Fruit fly (Drosophila melanogaster) whole organism, embryonic: ENCODE measurements around the gene Cyp6d4.

Experiments
- Bgb ChIP-seq: fragments of 200-800 bp; sonication (Bioruptor generic); IDR thresholded peaks from 2 replicates; pipeline ENCODE4 v1.3.6; 2022; ENCODE audit warnings: missing biosample characterization, missing genetic modification characterization; ENCODE audit not compliant: partially characterized antibody
- CG11093 ChIP-seq: fragments of 200-800 bp; sonication (Bioruptor generic); IDR thresholded peaks from 3 replicates; pipeline ENCODE4 v1.3.6; 2022; ENCODE audit warnings: missing biosample characterization, missing genetic modification characterization
- CG12104 ChIP-seq: fragments of 200-800 bp; sonication (Bioruptor generic); optimal IDR thresholded peaks from 3 replicates; lab custom pipeline; 2016; ENCODE audit warnings: missing biosample characterization, missing genetic modification characterization
- CG13287 ChIP-seq: fragments of 200-800 bp; sonication (Bioruptor generic); IDR thresholded peaks from 2 replicates; pipeline ENCODE4 v1.3.6; 2022; ENCODE audit warnings: missing biosample characterization, missing genetic modification characterization; ENCODE audit not compliant: partially characterized antibody
- CG2712 ChIP-seq: fragments of 200-800 bp; optimal IDR thresholded peaks from 3 replicates; lab custom pipeline; 2019; ENCODE audit warnings: missing biosample characterization, mild to moderate bottlenecking, missing genetic modification characterization, moderate library complexity
- CG31224 ChIP-seq: fragments of 200-800 bp; sonication (Bioruptor generic); IDR thresholded peaks from 2 replicates; pipeline ENCODE4 v1.3.6; 2022; ENCODE audit warnings: missing biosample characterization, missing genetic modification characterization
- CG32772 ChIP-seq: fragments of 200-800 bp; sonication (Bioruptor generic); IDR thresholded peaks from 2 replicates; pipeline ENCODE4 v1.3.6; 2022; ENCODE audit warnings: missing biosample characterization, missing genetic modification characterization
- CG4854 ChIP-seq: fragments of 200-800 bp; sonication (Bioruptor generic); optimal IDR thresholded peaks from 2 replicates; lab custom pipeline; 2016; ENCODE audit warnings: missing biosample characterization, missing genetic modification characterization, inconsistent platforms
- CG5953 ChIP-seq: fragments of 200-800 bp; sonication (Bioruptor generic); IDR thresholded peaks from 2 replicates; pipeline ENCODE4 v1.3.6; 2022; ENCODE audit warnings: missing biosample characterization, missing genetic modification characterization
- CG6791 ChIP-seq: fragments of 200-800 bp; sonication (Bioruptor generic); IDR thresholded peaks from 3 replicates; pipeline ENCODE4 v1.3.6; 2022; ENCODE audit warnings: missing biosample characterization, missing genetic modification characterization; ENCODE audit not compliant: partially characterized antibody
- CG9797 ChIP-seq: fragments of 200-800 bp; sonication (Bioruptor generic); optimal IDR thresholded peaks from 3 replicates; lab custom pipeline; 2018; ENCODE audit warnings: missing biosample characterization, mild to moderate bottlenecking, missing genetic modification characterization
- CTCF ChIP-seq: fragments of 200-800 bp; sonication (Bioruptor generic); optimal IDR thresholded peaks from 2 replicates; lab custom pipeline; 2017; ENCODE audit warnings: missing biosample characterization, mild to moderate bottlenecking, missing genetic modification characterization, moderate library complexity
- Doc3 ChIP-seq: fragments of 200-800 bp; sonication (Bioruptor generic); IDR thresholded peaks from 3 replicates; pipeline ENCODE4 v1.3.6; 2022; ENCODE audit warnings: missing biosample characterization, missing genetic modification characterization; ENCODE audit not compliant: partially characterized antibody
- Dp ChIP-seq: fragments of 200-800 bp; sonication (Bioruptor generic); optimal IDR thresholded peaks from 2 replicates; lab custom pipeline; 2018; ENCODE audit warnings: missing biosample characterization, mild to moderate bottlenecking, missing genetic modification characterization, moderate library complexity
- Drgx ChIP-seq: fragments of 200-800 bp; sonication (Bioruptor generic); IDR thresholded peaks from 2 replicates; pipeline ENCODE4 v1.3.6; 2022; ENCODE audit warnings: missing biosample characterization, missing genetic modification characterization
- Fer2 ChIP-seq: fragments of 200-800 bp; sonication (Bioruptor generic); optimal IDR thresholded peaks from 2 replicates; lab custom pipeline; 2018; ENCODE audit warnings: missing biosample characterization, mild to moderate bottlenecking, missing genetic modification characterization, moderate library complexity
- HLH54F ChIP-seq: fragments of 200-800 bp; sonication (Bioruptor generic); optimal IDR thresholded peaks from 3 replicates; lab custom pipeline; 2016; ENCODE audit warnings: missing biosample characterization, missing genetic modification characterization
- MBD-R2 ChIP-seq: fragments of 200-800 bp; sonication (Bioruptor generic); IDR thresholded peaks from 2 replicates; pipeline ENCODE4 v1.3.6; 2022; ENCODE audit warnings: missing biosample characterization, missing genetic modification characterization
- MTF-1 ChIP-seq: fragments of 200-800 bp; sonication (Bioruptor generic); optimal IDR thresholded peaks from 2 replicates; lab custom pipeline; 2018; ENCODE audit warnings: missing biosample characterization, mild to moderate bottlenecking, missing genetic modification characterization, borderline replicate concordance
- Opbp ChIP-seq: fragments of 200-800 bp; sonication (Bioruptor generic); IDR thresholded peaks from 3 replicates; pipeline ENCODE4 v1.3.6; 2022; ENCODE audit warnings: missing biosample characterization, missing genetic modification characterization; ENCODE audit not compliant: partially characterized antibody
- Pdp1 ChIP-seq, 2 experiments: fragments of 200-800 bp; sonication (Bioruptor generic); optimal IDR thresholded peaks; 3 replicates each; lab custom pipeline; 2016; ENCODE audit warnings: missing biosample characterization in 2 of 2, missing genetic modification characterization in 2 of 2, mild to moderate bottlenecking in 1 of 2, moderate library complexity in 1 of 2
- Sin3A ChIP-seq: fragments of >200 bp; optimal IDR thresholded peaks from 2 replicates; lab custom pipeline; 2018
- abd-A ChIP-seq: fragments of 200-800 bp; sonication (Bioruptor generic); optimal IDR thresholded peaks from 3 replicates; lab custom pipeline; 2019; ENCODE audit warnings: missing biosample characterization, mild to moderate bottlenecking, missing genetic modification characterization, moderate library complexity
- ato ChIP-seq: fragments of 200-800 bp; sonication (Bioruptor generic); IDR thresholded peaks from 2 replicates; pipeline ENCODE4 v1.3.6; 2022; ENCODE audit warnings: missing biosample characterization, missing genetic modification characterization; ENCODE audit not compliant: partially characterized antibody
- caup ChIP-seq: fragments of 200-800 bp; sonication (Bioruptor generic); optimal IDR thresholded peaks from 3 replicates; lab custom pipeline; 2017; ENCODE audit warnings: missing biosample characterization, mild to moderate bottlenecking, missing genetic modification characterization, moderate library complexity; ENCODE audit not compliant: severe bottlenecking
- chinmo ChIP-seq: fragments of 200-800 bp; sonication (Bioruptor generic); IDR thresholded peaks from 4 replicates; pipeline ENCODE4 v1.3.6; 2022; ENCODE audit warnings: missing biosample characterization, missing genetic modification characterization; ENCODE audit not compliant: partially characterized antibody
- crp ChIP-seq, 2 experiments: fragments of 200-800 bp; sonication (Bioruptor generic); optimal IDR thresholded peaks; 2 replicates in 1 of 2; 3 replicates in 1 of 2; lab custom pipeline; 2017; ENCODE audit warnings: missing biosample characterization in 2 of 2, missing genetic modification characterization in 2 of 2, mild to moderate bottlenecking in 1 of 2, moderate library complexity in 1 of 2
- hb ChIP-seq: fragments of 200-800 bp; sonication (Bioruptor generic); IDR thresholded peaks from 3 replicates; pipeline ENCODE4 v1.3.6; 2022; ENCODE audit warnings: missing biosample characterization, missing genetic modification characterization; ENCODE audit not compliant: partially characterized antibody
- hbn ChIP-seq: fragments of 200-800 bp; sonication (Bioruptor generic); IDR thresholded peaks from 2 replicates; pipeline ENCODE4 v1.3.6; 2022; ENCODE audit warnings: missing biosample characterization, missing genetic modification characterization; ENCODE audit not compliant: partially characterized antibody
- knrl ChIP-seq: fragments of 200-800 bp; sonication (Bioruptor generic); IDR thresholded peaks from 3 replicates; pipeline ENCODE4 v1.3.6; 2022; ENCODE audit warnings: missing biosample characterization, missing genetic modification characterization; ENCODE audit not compliant: partially characterized antibody
- lbe ChIP-seq: fragments of 200-800 bp; sonication (Bioruptor generic); optimal IDR thresholded peaks from 2 replicates; lab custom pipeline; 2016; ENCODE audit warnings: missing biosample characterization, mild to moderate bottlenecking, missing genetic modification characterization
- lilli ChIP-seq: fragments of 200-800 bp; sonication (Bioruptor generic); optimal IDR thresholded peaks from 3 replicates; lab custom pipeline; 2016; ENCODE audit warnings: missing biosample characterization, missing genetic modification characterization
- mld ChIP-seq: fragments of 200-800 bp; sonication (Bioruptor generic); IDR thresholded peaks from 3 replicates; pipeline ENCODE4 v1.3.6; 2022; ENCODE audit warnings: missing biosample characterization, missing genetic modification characterization; ENCODE audit not compliant: partially characterized antibody
- nerfin-1 ChIP-seq: fragments of 200-800 bp; sonication (Bioruptor generic); optimal IDR thresholded peaks from 3 replicates; lab custom pipeline; 2019; ENCODE audit warnings: missing biosample characterization, mild to moderate bottlenecking, missing genetic modification characterization, moderate library complexity
- pnt ChIP-seq: fragments of 200-800 bp; sonication (Bioruptor generic); optimal IDR thresholded peaks from 3 replicates; lab custom pipeline; 2016; ENCODE audit warnings: missing biosample characterization, missing genetic modification characterization
- pzg ChIP-seq: fragments of 200-800 bp; sonication (Bioruptor generic); optimal IDR thresholded peaks from 3 replicates; lab custom pipeline; 2018; ENCODE audit warnings: missing biosample characterization, mild to moderate bottlenecking, missing genetic modification characterization, moderate library complexity
- ranshi ChIP-seq: fragments of 200-800 bp; sonication (Bioruptor generic); IDR thresholded peaks from 2 replicates; pipeline ENCODE4 v1.3.6; 2022; ENCODE audit warnings: missing biosample characterization, missing genetic modification characterization
- tup ChIP-seq: fragments of 200-800 bp; sonication (Bioruptor generic); optimal IDR thresholded peaks from 2 replicates; lab custom pipeline; 2016; ENCODE audit warnings: missing biosample characterization, mild to moderate bottlenecking, missing genetic modification characterization, moderate library complexity
- tx ChIP-seq: fragments of 200-800 bp; sonication (Bioruptor generic); optimal IDR thresholded peaks from 2 replicates; lab custom pipeline; 2016; ENCODE audit warnings: missing biosample characterization, missing genetic modification characterization
- unc-4 ChIP-seq: fragments of 200-800 bp; sonication (Bioruptor generic); IDR thresholded peaks from 2 replicates; pipeline ENCODE4 v1.3.6; 2022; ENCODE audit warnings: missing biosample characterization, missing genetic modification characterization; ENCODE audit not compliant: partially characterized antibody

The Cyp6d4 gene

dm6 chr3R:22720808-22721306 is 22.7 kb downstream of the Cyp6d4 start, which contains the start of gene wge (continued):
- TF ChIP-seq CG9797 (GFP tag; lab: Kevin White, UChicago) (peak; percentile 65), CG4854 (GFP tag; lab: Kevin White, UChicago) (no peak), CG6791 (peak; percentile 74), MTF-1 (no peak), CG11093 (no peak), HLH54F (no peak), pnt (GFP tag; lab: Kevin White, UChicago) (no peak), mld (GFP tag; lab: Robert Waterston, UW) (peak; percentile 55; the same call in 1 of the 3 replicates), CG13287 (peak; percentile 79), abd-A (tag; lab: Kevin White, UChicago) (peak; percentile 31), Dp (GFP tag; lab: Kevin White, UChicago) (peak; percentile 94), Doc3 (GFP tag; lab: Robert Waterston, UW) (peak; percentile 44; the same call in 2 of the 3 replicates), unc-4 (GFP tag; lab: Robert Waterston, UW) (peak; percentile 69), Drgx (peak; percentile 40; the same call in 1 of the 2 replicates), ranshi (no peak), crp (GFP tag; optimal IDR thresholded peaks at IDR 0.05; lab: Kevin White, UChicago) (no peak), Sin3A (peak; percentile 20), knrl (GFP tag; lab: Robert Waterston, UW) (peak; percentile 54), CG12104 (GFP tag; lab: Kevin White, UChicago) (no peak), lilli (GFP tag; lab: Kevin White, UChicago) (no peak), CG5953 (no peak), CG31224 (GFP tag; lab: Robert Waterston, UW) (no peak), ato (GFP tag; lab: Robert Waterston, UW) (peak; percentile 84), pzg (GFP tag; lab: Kevin White, UChicago) (peak; percentile 70), CG2712 (peak; percentile 7), Opbp (GFP tag; lab: Robert Waterston, UW) (peak; percentile 58; the same call in 1 of the 3 replicates), lbe (GFP tag; lab: Kevin White, UChicago) (peak; percentile 39), tx (GFP tag; lab: Kevin White, UChicago) (no peak), tup (no peak), hbn (no peak; the same call in 1 of the 2 replicates), Fer2 (tag; lab: Kevin White, UChicago) (no peak), CG32772 (GFP tag; lab: Robert Waterston, UW) (peak; percentile 60), Bgb (GFP tag; lab: Robert Waterston, UW) (peak; percentile 76), nerfin-1 (tag; lab: Kevin White, UChicago) (peak; percentile 72), MBD-R2 (0 out of 2 replicates have a peak, but pooled peaks have one; percentile 5), caup (GFP tag; lab: Kevin White, UChicago) (no peak), chinmo (peak; percentile 71; the same call in 1 of the 4 replicates), hb (GFP tag; lab: Robert Waterston, UW) (peak; percentile 67; the same call in 2 of the 3 replicates), Pdp1 (GFP tag; optimal IDR thresholded peaks at IDR 0.05; lab: Kevin White, UChicago) (peak in 1 of 2 experiments; percentile 43), CTCF (peak; percentile 55)
- TF ChIP-seq, all 482 proteins: peak for 70
